Fruit fly (Drosophila melanogaster) whole organism, wandering third instar larva: ENCODE results near the gene CG32374.

Source experiments
- Dif ChIP-seq: fragments of 200-275, 200-300 bp; sonication (Bioruptor generic); optimal IDR thresholded peaks from 2 replicates; lab custom pipeline; 2018; ENCODE audit warnings: missing biosample characterization, missing genetic modification characterization; ENCODE audit not compliant: partially characterized antibody
- Hr78 ChIP-seq: fragments of >200 bp; optimal IDR thresholded peaks from 2 replicates; lab custom pipeline; 2017; ENCODE audit warnings: missing biosample characterization, missing genetic modification characterization
- Jra ChIP-seq: sonication (Bioruptor generic); optimal IDR thresholded peaks from 2 replicates; lab custom pipeline; 2016; ENCODE audit warnings: missing biosample characterization, missing genetic modification characterization
- Mio ChIP-seq: sonication (Bioruptor generic); optimal IDR thresholded peaks from 2 replicates; lab custom pipeline; 2016; ENCODE audit warnings: missing biosample characterization, missing genetic modification characterization
- psq ChIP-seq: fragments of 200-800 bp; sonication (Bioruptor generic); optimal IDR thresholded peaks from 3 replicates; lab custom pipeline; 2017; ENCODE audit warnings: missing biosample characterization, mild to moderate bottlenecking, missing genetic modification characterization, moderate library complexity
- usp ChIP-seq: fragments of >200 bp; optimal IDR thresholded peaks from 2 replicates; lab custom pipeline; 2017; ENCODE audit warnings: missing biosample characterization, missing genetic modification characterization

DNA sequence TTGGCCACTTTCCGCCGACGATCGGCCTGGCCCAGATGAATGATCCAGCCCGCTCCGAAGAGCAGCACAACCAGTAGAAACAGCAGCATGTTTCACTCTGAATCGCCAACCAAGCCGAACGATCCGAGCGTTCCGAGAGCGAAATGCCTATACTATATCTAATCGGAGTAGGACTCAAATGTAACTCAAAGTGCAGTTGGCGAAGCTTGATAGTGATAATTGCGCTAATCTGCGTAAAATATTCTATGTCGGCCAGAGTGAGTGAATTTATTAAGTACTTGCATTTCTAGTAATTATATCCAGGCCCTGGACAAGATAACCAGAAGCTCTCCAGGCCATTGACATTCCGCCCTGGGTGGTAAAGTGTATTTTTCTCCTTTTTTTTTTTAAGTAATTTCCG, 44.9 kb downstream of the CG32374 start, which contains the start of gene Cyp4d8:
- TF ChIP-seq Mio (GFP tag; lab: Kevin White, UChicago) (no peak), Dif (no peak), psq (no peak), usp (GFP tag; lab: Kevin White, UChicago) (no peak), Hr78 (GFP tag; lab: Kevin White, UChicago) (no peak), Jra (no peak)
